Fruit fly (Drosophila melanogaster) whole organism, wandering third instar larva: ENCODE measurements around the gene CG6325.
"Not testable (repeated sequence)": the region's sequence is repeated elsewhere in the genome, so short reads cannot be mapped to it uniquely, and the experiment has no call there.

ENCODE experiments used
- Abd-B ChIP-seq: fragments of >200 bp; optimal IDR thresholded peaks from 2 replicates; lab custom pipeline; 2017; ENCODE audit warnings: missing biosample characterization, missing genetic modification characterization
- CG9705 ChIP-seq: fragments of 200-800 bp; sonication (Bioruptor generic); optimal IDR thresholded peaks from 2 replicates; lab custom pipeline; 2018; ENCODE audit warnings: missing biosample characterization, mild to moderate bottlenecking, missing genetic modification characterization
- CrebA ChIP-seq: fragments of 200-800 bp; sonication (Bioruptor generic); optimal IDR thresholded peaks from 2 replicates; lab custom pipeline; 2016; ENCODE audit warnings: missing biosample characterization, mild to moderate bottlenecking, missing genetic modification characterization, borderline replicate concordance
- Dfd ChIP-seq: fragments of >200 bp; optimal IDR thresholded peaks from 2 replicates; lab custom pipeline; 2017; ENCODE audit warnings: missing biosample characterization, missing genetic modification characterization
- GATAd ChIP-seq: sonication (Bioruptor generic); optimal IDR thresholded peaks from 2 replicates; lab custom pipeline; 2016; ENCODE audit warnings: missing biosample characterization, missing genetic modification characterization
- HLH106 ChIP-seq: fragments of 200-800 bp; optimal IDR thresholded peaks from 3 replicates; lab custom pipeline; 2019; ENCODE audit warnings: missing biosample characterization, mild to moderate bottlenecking, missing genetic modification characterization, moderate library complexity
- Hr78 ChIP-seq: fragments of >200 bp; optimal IDR thresholded peaks from 2 replicates; lab custom pipeline; 2017; ENCODE audit warnings: missing biosample characterization, missing genetic modification characterization
- Hr83 ChIP-seq: fragments of 200-300 bp; sonication (Bioruptor generic); optimal IDR thresholded peaks from 2 replicates; lab custom pipeline; 2016; ENCODE audit warnings: missing biosample characterization, mild to moderate bottlenecking, missing genetic modification characterization, moderate library complexity; ENCODE audit not compliant: poor library complexity, severe bottlenecking
- Jra ChIP-seq: sonication (Bioruptor generic); optimal IDR thresholded peaks from 2 replicates; lab custom pipeline; 2016; ENCODE audit warnings: missing biosample characterization, missing genetic modification characterization
- Mio ChIP-seq: sonication (Bioruptor generic); optimal IDR thresholded peaks from 2 replicates; lab custom pipeline; 2016; ENCODE audit warnings: missing biosample characterization, missing genetic modification characterization
- Myc ChIP-seq: fragments of >200 bp; optimal IDR thresholded peaks from 2 replicates; lab custom pipeline; 2017
- N ChIP-seq: fragments of >200 bp; optimal IDR thresholded peaks from 2 replicates; lab custom pipeline; 2018; ENCODE audit warnings: missing biosample characterization, missing external identifiers, missing genetic modification characterization
- OdsH ChIP-seq: fragments of 200-800 bp; sonication (Bioruptor generic); optimal IDR thresholded peaks from 2 replicates; lab custom pipeline; 2016; ENCODE audit warnings: missing biosample characterization, mild to moderate bottlenecking, missing genetic modification characterization
- Rel ChIP-seq, 2 experiments: fragments of 200-800 bp; sonication (Bioruptor generic) in 1 of 2; optimal IDR thresholded peaks; 2 replicates in 1 of 2; 3 replicates in 1 of 2; lab custom pipeline; 2016 to 2019; ENCODE audit warnings: mild to moderate bottlenecking in 2 of 2, missing biosample characterization in 2 of 2, missing genetic modification characterization in 2 of 2, moderate library complexity in 1 of 2
- Sp1 ChIP-seq: fragments of 200-800 bp; sonication (Bioruptor generic); optimal IDR thresholded peaks from 3 replicates; lab custom pipeline; 2019; ENCODE audit warnings: missing biosample characterization, mild to moderate bottlenecking, missing genetic modification characterization, moderate library complexity
- Vsx2 ChIP-seq: fragments of 200-300, 225-300 bp; sonication (Bioruptor generic); optimal IDR thresholded peaks from 2 replicates; lab custom pipeline; 2018; ENCODE audit warnings: missing biosample characterization, missing genetic modification characterization; ENCODE audit not compliant: partially characterized antibody
- br ChIP-seq: fragments of 200-800 bp; sonication (Bioruptor generic); optimal IDR thresholded peaks from 2 replicates; lab custom pipeline; 2016; ENCODE audit warnings: missing biosample characterization, missing genetic modification characterization
- brk ChIP-seq: fragments of 200-800 bp; sonication (Bioruptor generic); optimal IDR thresholded peaks from 2 replicates; lab custom pipeline; 2016; ENCODE audit warnings: missing biosample characterization, mild to moderate bottlenecking, missing genetic modification characterization
- dl ChIP-seq, 2 experiments: fragments of 175-275, 200-275 bp in 1 of 2; fragments of 200-275 bp in 1 of 2; sonication (Bioruptor generic); optimal IDR thresholded peaks; lab custom pipeline; 2018; ENCODE audit warnings: mild to moderate bottlenecking in 2 of 2, missing biosample characterization in 2 of 2, missing genetic modification characterization in 2 of 2, moderate library complexity in 2 of 2; ENCODE audit not compliant: partially characterized antibody in 2 of 2, insufficient read depth in 1 of 2
- dmrt93B ChIP-seq: fragments of 200-800 bp; sonication (Bioruptor generic); optimal IDR thresholded peaks from 2 replicates; lab custom pipeline; 2018; ENCODE audit warnings: missing biosample characterization, mild to moderate bottlenecking, missing genetic modification characterization
- dsf ChIP-seq: sonication (Bioruptor generic); optimal IDR thresholded peaks from 2 replicates; lab custom pipeline; 2016; ENCODE audit warnings: missing biosample characterization, missing genetic modification characterization, borderline replicate concordance
- ey ChIP-seq: fragments of 200-800 bp; sonication (Bioruptor generic); optimal IDR thresholded peaks from 2 replicates; lab custom pipeline; 2016; ENCODE audit warnings: missing biosample characterization, missing genetic modification characterization
- fru ChIP-seq: fragments of 200-800 bp; sonication (Bioruptor generic); optimal IDR thresholded peaks from 3 replicates; lab custom pipeline; 2016; ENCODE audit warnings: missing biosample characterization, mild to moderate bottlenecking, missing genetic modification characterization
- jim ChIP-seq: fragments of 175-275, 200-325 bp; sonication (Bioruptor generic); optimal IDR thresholded peaks from 2 replicates; lab custom pipeline; 2016; ENCODE audit warnings: missing biosample characterization, mild to moderate bottlenecking, missing genetic modification characterization
- lola ChIP-seq: fragments of >200 bp; optimal IDR thresholded peaks from 2 replicates; lab custom pipeline; 2017; ENCODE audit warnings: missing biosample characterization, missing genetic modification characterization
- pan ChIP-seq: fragments of >200 bp; optimal IDR thresholded peaks from 2 replicates; lab custom pipeline; 2017
- psq ChIP-seq: fragments of 200-800 bp; sonication (Bioruptor generic); optimal IDR thresholded peaks from 3 replicates; lab custom pipeline; 2017; ENCODE audit warnings: missing biosample characterization, mild to moderate bottlenecking, missing genetic modification characterization, moderate library complexity
- rgr ChIP-seq: fragments of 200-800 bp; sonication (Bioruptor generic); optimal IDR thresholded peaks from 3 replicates; lab custom pipeline; 2016; ENCODE audit warnings: missing biosample characterization, mild to moderate bottlenecking, missing genetic modification characterization
- sage ChIP-seq: fragments of 200-800 bp; sonication (Bioruptor generic); optimal IDR thresholded peaks from 2 replicates; lab custom pipeline; 2016; ENCODE audit warnings: missing biosample characterization, mild to moderate bottlenecking, missing genetic modification characterization
- sv ChIP-seq: fragments of 200-800 bp; sonication (Bioruptor generic); optimal IDR thresholded peaks from 3 replicates; lab custom pipeline; 2016; ENCODE audit warnings: missing biosample characterization, missing genetic modification characterization
- tai ChIP-seq: sonication (Bioruptor generic); optimal IDR thresholded peaks from 2 replicates; lab custom pipeline; 2016; ENCODE audit warnings: missing biosample characterization, missing genetic modification characterization
- usp ChIP-seq: fragments of >200 bp; optimal IDR thresholded peaks from 2 replicates; lab custom pipeline; 2017; ENCODE audit warnings: missing biosample characterization, missing genetic modification characterization
- woc ChIP-seq: sonication (Bioruptor generic); optimal IDR thresholded peaks from 2 replicates; lab custom pipeline; 2016; ENCODE audit warnings: missing biosample characterization, mild to moderate bottlenecking, missing genetic modification characterization

CG6325 gene

dm6 chr3R:10386945-10387344 lies 20.1 kb downstream of the CG6325 start:
- not testable (repeated sequence) for TF ChIP-seq Rel (GFP tag; optimal IDR thresholded peaks at IDR 0.05; lab: Kevin White, UChicago)
- TF ChIP-seq Rel (tag; optimal IDR thresholded peaks at IDR 0.05; lab: Kevin White, UChicago): peak; percentile 59

dm6 chr3R:10384474-10384873 lies 22.6 kb downstream of the CG6325 start:
- not testable (repeated sequence) for TF ChIP-seq Rel (GFP tag; optimal IDR thresholded peaks at IDR 0.05; lab: Kevin White, UChicago)
- TF ChIP-seq Rel (tag; optimal IDR thresholded peaks at IDR 0.05; lab: Kevin White, UChicago): peak; percentile 46

dm6 chr3R:10380979-10381378 lies 26.1 kb downstream of the CG6325 start:
- TF ChIP-seq Rel (GFP tag; optimal IDR thresholded peaks at IDR 0.05; lab: Kevin White, UChicago): not testable (repeated sequence)
- peak; percentile 23 for TF ChIP-seq Rel (tag; optimal IDR thresholded peaks at IDR 0.05; lab: Kevin White, UChicago)

- TF ChIP-seq Abd-B (GFP tag; lab: Kevin White, UChicago) (no peak), lola (GFP tag; lab: Kevin White, UChicago) (no peak), pan (no peak), Vsx2 (GFP tag; lab: Kevin White, UChicago) (no peak), GATAd (GFP tag; lab: Kevin White, UChicago) (no peak), tai (GFP tag; lab: Kevin White, UChicago) (no peak), rgr (no peak), Rel (GFP tag; optimal IDR thresholded peaks at IDR 0.05; lab: Kevin White, UChicago) (no peak), Rel (tag; optimal IDR thresholded peaks at IDR 0.05; lab: Kevin White, UChicago) (no peak), Hr78 (GFP tag; lab: Kevin White, UChicago) (no peak), fru (GFP tag; lab: Kevin White, UChicago) (no peak), sage (GFP tag; lab: Kevin White, UChicago) (no peak), Sp1 (GFP tag; lab: Kevin White, UChicago) (no peak), Dfd (GFP tag; lab: Kevin White, UChicago) (no peak), Jra (GFP tag; lab: Kevin White, UChicago) (no peak), Myc (lab: Kevin White, UChicago) (no peak), Mio (no peak)
These were observed 27.1 kb downstream of the CG6325 start for dm6 chr3R:10380025-10380424.

dm6 chr3R:10379409-10379808 lies 27.7 kb downstream of the CG6325 start:
- no peak for TF ChIP-seq ey
- no peak for TF ChIP-seq dl (GFP tag; optimal IDR thresholded peaks at IDR 0.05; lab: Kevin White, UChicago; ENCODE audit: insufficient read depth in 1 of 2, partially characterized antibody in 2 of 2)
- no peak for TF ChIP-seq brk
- no peak for TF ChIP-seq Sp1 (GFP tag; lab: Kevin White, UChicago)
- no peak for TF ChIP-seq Dfd (GFP tag; lab: Kevin White, UChicago)

dm6 chr3R:10378989-10379388 lies 28.1 kb downstream of the CG6325 start:
- TF ChIP-seq N: no peak
- no peak for TF ChIP-seq br (GFP tag; lab: Kevin White, UChicago)
- no peak for TF ChIP-seq Sp1 (GFP tag; lab: Kevin White, UChicago)
- TF ChIP-seq GATAd (GFP tag; lab: Kevin White, UChicago): no peak
- TF ChIP-seq sv: no peak
- TF ChIP-seq jim: no peak
- TF ChIP-seq Rel (GFP tag; optimal IDR thresholded peaks at IDR 0.05; lab: Kevin White, UChicago): no peak
- TF ChIP-seq Rel (tag; optimal IDR thresholded peaks at IDR 0.05; lab: Kevin White, UChicago): no peak
- TF ChIP-seq sage (GFP tag; lab: Kevin White, UChicago): no peak
- TF ChIP-seq brk: no peak
- no peak for TF ChIP-seq dmrt93B (GFP tag; lab: Kevin White, UChicago)
- no peak for TF ChIP-seq ey
- TF ChIP-seq HLH106 (tag; lab: Kevin White, UChicago): no peak
- no peak for TF ChIP-seq Mio

- TF ChIP-seq brk: peak; percentile 66
- no peak for TF ChIP-seq Mio
- TF ChIP-seq CrebA (GFP tag; lab: Kevin White, UChicago): peak; percentile 44
- no peak for TF ChIP-seq Hr83 (GFP tag; lab: Kevin White, UChicago)
- no peak for TF ChIP-seq Hr78 (GFP tag; lab: Kevin White, UChicago)
- TF ChIP-seq Myc (lab: Kevin White, UChicago): no peak
- TF ChIP-seq lola (GFP tag; lab: Kevin White, UChicago): no peak
- peak; percentile 7 for TF ChIP-seq OdsH (GFP tag; lab: Kevin White, UChicago)
- no peak for TF ChIP-seq psq (GFP tag; lab: Kevin White, UChicago)
- TF ChIP-seq Vsx2 (GFP tag; lab: Kevin White, UChicago): no peak
- peak; percentile 17 for TF ChIP-seq fru (GFP tag; lab: Kevin White, UChicago)
- TF ChIP-seq pan: no peak
- TF ChIP-seq rgr: peak; percentile 22
- TF ChIP-seq GATAd (GFP tag; lab: Kevin White, UChicago): no peak
- TF ChIP-seq dsf (GFP tag; lab: Kevin White, UChicago): no peak
- peak; percentile 44 for TF ChIP-seq tai (GFP tag; lab: Kevin White, UChicago)
- TF ChIP-seq ey: no peak
- TF ChIP-seq dmrt93B (GFP tag; lab: Kevin White, UChicago): no peak
- TF ChIP-seq HLH106 (tag; lab: Kevin White, UChicago): peak; percentile 12
- TF ChIP-seq sv: no peak
- TF ChIP-seq usp (GFP tag; lab: Kevin White, UChicago): no peak
- TF ChIP-seq Sp1 (GFP tag; lab: Kevin White, UChicago): peak; percentile 36
- no peak for TF ChIP-seq CG9705 (GFP tag; lab: Kevin White, UChicago)
- no peak for TF ChIP-seq Rel (GFP tag; optimal IDR thresholded peaks at IDR 0.05; lab: Kevin White, UChicago)
- peak; percentile 40 for TF ChIP-seq Rel (tag; optimal IDR thresholded peaks at IDR 0.05; lab: Kevin White, UChicago)
- TF ChIP-seq woc (GFP tag; lab: Kevin White, UChicago): no peak
- no peak for TF ChIP-seq Abd-B (GFP tag; lab: Kevin White, UChicago)
- TF ChIP-seq dl (GFP tag; optimal IDR thresholded peaks at IDR 0.05; lab: Kevin White, UChicago; ENCODE audit: insufficient read depth in 1 of 2, partially characterized antibody in 2 of 2): no peak
These were observed 29.2 kb downstream of the CG6325 start, which contains the start of gene Rfx for dm6 chr3R:10377849-10378248. Gene Rfx, minus strand, starts transcription at chr3R:10378068.
